Worm (Caenorhabditis elegans) whole organism, mixed stage, embryonic: ENCODE results near the gene ttr-35.

ENCODE experiments used
- lin-13 ChIP-seq: fragments of 150-350 bp; optimal IDR thresholded peaks from 2 replicates; lab custom pipeline; 2014; ENCODE audit warnings: missing biosample characterization, missing genetic modification characterization
- lin-32 ChIP-seq: fragments of 200-800 bp; sonication (Bioruptor generic); optimal IDR thresholded peaks from 2 replicates; lab custom pipeline; 2018; ENCODE audit warnings: mild to moderate bottlenecking, missing genetic modification characterization, missing compliant biosample characterization
- lsy-2 ChIP-seq: fragments of 150-350 bp; optimal IDR thresholded peaks from 2 replicates; lab custom pipeline; 2014; ENCODE audit warnings: missing biosample characterization, missing genetic modification characterization
- mab-5 ChIP-seq: fragments of 150-350 bp; optimal IDR thresholded peaks from 2 replicates; lab custom pipeline; 2014; ENCODE audit warnings: missing biosample characterization, missing genetic modification characterization
- pha-4 ChIP-seq: fragments of 150-350 bp; optimal IDR thresholded peaks from 2 replicates; lab custom pipeline; 2018; ENCODE audit warnings: missing biosample characterization, missing genetic modification reagents, missing genetic modification characterization

DNA sequence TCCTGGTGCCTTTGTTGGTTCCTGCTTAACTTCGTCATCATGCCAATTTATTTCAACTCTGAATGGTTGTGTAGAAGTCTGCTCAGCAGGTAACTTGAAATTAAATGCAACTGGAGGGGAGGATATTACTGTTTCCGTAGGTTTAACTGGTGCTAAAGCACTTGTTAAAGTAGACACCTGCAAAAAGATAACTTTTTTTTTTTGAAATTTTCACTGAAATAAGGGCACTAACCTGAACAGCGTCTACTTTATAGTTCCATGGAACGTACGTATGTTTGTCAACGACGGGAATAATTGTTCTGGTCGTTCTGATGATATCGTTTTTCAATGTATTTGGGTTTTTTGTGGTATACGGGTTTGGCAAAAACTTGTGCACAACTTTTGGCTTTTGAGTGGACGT lies 48.4 kb downstream of the ttr-35 start:
- TF ChIP-seq lin-13 (no peak), pha-4 (tag; lab: Kevin White, UChicago) (no peak), lin-32 (no peak), lsy-2 (tag; lab: Kevin White, UChicago) (no peak), mab-5 (tag; lab: Kevin White, UChicago) (no peak)
